Fruit fly (Drosophila melanogaster): ENCODE results near the gene GluRIIC.
A peak's percentile ranks its signal among the peaks of the same experiment; 100 is the strongest.

Gene GluRIIC

dm6 chr2L:865851-866250 is 48.0 kb upstream of the GluRIIC start (continued):
- TF ChIP-seq CG4424 (GFP tag; optimal IDR thresholded peaks at IDR 0.05) (peak; percentile 97), CG12659 (GFP tag; optimal IDR thresholded peaks at IDR 0.05) (peak; percentile 96), trem (tag; optimal IDR thresholded peaks at IDR 0.05) (peak; percentile 91), mam (GFP tag; optimal IDR thresholded peaks at IDR 0.05) (peak; percentile 96), CG10147 (GFP tag; optimal IDR thresholded peaks at IDR 0.05) (peak; percentile 92), CG14860 (GFP tag; IDR thresholded peaks at IDR 0.05; ENCODE audit: partially characterized antibody) (no peak), CG31224 (GFP tag; IDR thresholded peaks at IDR 0.05) (peak; percentile 90), Nf-YA (GFP tag; IDR thresholded peaks at IDR 0.05) (peak; percentile 92), HmgZ (tag; optimal IDR thresholded peaks at IDR 0.05) (peak; percentile 97), hth (optimal IDR thresholded peaks at IDR 0.05) (no peak), HHEX (GFP tag; optimal IDR thresholded peaks at IDR 0.05) (peak; percentile 95), CG14441 (GFP tag; IDR thresholded peaks at IDR 0.05) (peak; percentile 97), CG2120 (GFP tag; optimal IDR thresholded peaks at IDR 0.05) (peak; percentile 97), Blimp-1 (GFP tag; optimal IDR thresholded peaks at IDR 0.05) (peak; percentile 95), CG4820 (GFP tag; optimal IDR thresholded peaks at IDR 0.05) (peak; percentile 96), salm (tag; optimal IDR thresholded peaks at IDR 0.05) (peak; percentile 93), lilli (GFP tag; optimal IDR thresholded peaks at IDR 0.05) (peak; percentile 98), gsb (GFP tag; IDR thresholded peaks at IDR 0.05) (peak; percentile 95), psq (GFP tag; optimal IDR thresholded peaks at IDR 0.05) (peak; percentile 92), vnd (GFP tag; IDR thresholded peaks at IDR 0.05; ENCODE audit: partially characterized antibody) (no peak), yki (optimal IDR thresholded peaks at IDR 0.05) (no peak), sug (tag; optimal IDR thresholded peaks at IDR 0.05) (peak; percentile 91), br (optimal IDR thresholded peaks at IDR 0.05) (no peak), kah (GFP tag; optimal IDR thresholded peaks at IDR 0.05) (peak; percentile 91), CG16813 (GFP tag; IDR thresholded peaks at IDR 0.05; ENCODE audit: partially characterized antibody) (no peak), eve (GFP tag; optimal IDR thresholded peaks at IDR 0.05) (peak in 1 of 2 experiments; percentile 85), CG13424 (tag; optimal IDR thresholded peaks at IDR 0.05) (peak; percentile 96), her (GFP tag; optimal IDR thresholded peaks at IDR 0.05) (peak; percentile 91), CG15269 (tag; optimal IDR thresholded peaks at IDR 0.05) (peak; percentile 96), CG6813 (GFP tag; optimal IDR thresholded peaks at IDR 0.05) (peak; percentile 96), CG12769 (tag; optimal IDR thresholded peaks at IDR 0.05) (peak; percentile 98), zfh1 (GFP tag; IDR thresholded peaks at IDR 0.05) (peak; percentile 98), CG13296 (GFP tag; optimal IDR thresholded peaks at IDR 0.05) (peak; percentile 94), CG32767 (GFP tag; IDR thresholded peaks at IDR 0.05) (peak; percentile 93), Myb (GFP tag; optimal IDR thresholded peaks at IDR 0.05) (peak; percentile 80), CG12071 (GFP tag; optimal IDR thresholded peaks at IDR 0.05) (peak; percentile 96), CG3163 (GFP tag; optimal IDR thresholded peaks at IDR 0.05) (peak; percentile 70), CG13624 (GFP tag; optimal IDR thresholded peaks at IDR 0.05) (peak; percentile 94), CG9797 (GFP tag; optimal IDR thresholded peaks at IDR 0.05) (peak; percentile 48), CHES-1-like (GFP tag; optimal IDR thresholded peaks at IDR 0.05) (peak; percentile 92), CG4617 (GFP tag; optimal IDR thresholded peaks at IDR 0.05; ENCODE audit: borderline replicate concordance) (peak; percentile 92), sob (GFP tag; IDR thresholded peaks at IDR 0.05) (peak; percentile 97), fru (optimal IDR thresholded peaks at IDR 0.05) (no peak), unc-4 (GFP tag; IDR thresholded peaks at IDR 0.05; ENCODE audit: partially characterized antibody) (no peak), CG11247 (GFP tag; IDR thresholded peaks at IDR 0.05) (peak; percentile 95), pnt (GFP tag; optimal IDR thresholded peaks at IDR 0.05) (peak; percentile 96), Doc2 (GFP tag; IDR thresholded peaks at IDR 0.05) (peak; percentile 73), CG31388 (GFP tag; optimal IDR thresholded peaks at IDR 0.05) (peak; percentile 87), Hmx (GFP tag; optimal IDR thresholded peaks at IDR 0.05) (peak; percentile 92), CG9609 (GFP tag; optimal IDR thresholded peaks at IDR 0.05) (peak; percentile 93), nmo (GFP tag; optimal IDR thresholded peaks at IDR 0.05) (peak; percentile 96), CG13775 (GFP tag; optimal IDR thresholded peaks at IDR 0.05) (peak; percentile 93)
